Worm (Caenorhabditis elegans) whole organism, late embryonic: ENCODE results near the gene cul-5.

Experiments
- C08G9.2 ChIP-seq: sonication (generic microtip); optimal IDR thresholded peaks from 2 replicates; lab custom pipeline; 2016; ENCODE audit warnings: mild to moderate bottlenecking, missing genetic modification characterization, moderate library complexity, missing compliant biosample characterization
- F13H6.1 ChIP-seq: sonication (generic microtip); optimal IDR thresholded peaks from 2 replicates; lab custom pipeline; 2016; ENCODE audit warnings: missing genetic modification characterization, missing compliant biosample characterization
- K09A11.1 ChIP-seq: sonication (generic microtip); optimal IDR thresholded peaks from 2 replicates; lab custom pipeline; 2017; ENCODE audit warnings: antibody characterized with exemption, mild to moderate bottlenecking, missing genetic modification characterization, missing compliant biosample characterization; ENCODE audit not compliant: insufficient read depth
- ceh-14 ChIP-seq: sonication (generic microtip); optimal IDR thresholded peaks from 2 replicates; lab custom pipeline; 2016; ENCODE audit warnings: missing genotype, missing genetic modification characterization, missing compliant biosample characterization
- ceh-18 ChIP-seq: sonication (generic microtip); optimal IDR thresholded peaks from 2 replicates; lab custom pipeline; 2016; ENCODE audit warnings: missing genetic modification characterization, missing compliant biosample characterization
- ceh-19 ChIP-seq: fragments of 200-800 bp; sonication (Bioruptor generic); optimal IDR thresholded peaks from 2 replicates; lab custom pipeline; 2018; ENCODE audit warnings: mild to moderate bottlenecking, missing genetic modification characterization, missing compliant biosample characterization
- ceh-2 ChIP-seq: sonication (generic microtip); optimal IDR thresholded peaks from 2 replicates; lab custom pipeline; 2016; ENCODE audit warnings: missing genotype, missing genetic modification characterization, missing compliant biosample characterization
- ceh-22 ChIP-seq: sonication (generic microtip); optimal IDR thresholded peaks from 2 replicates; lab custom pipeline; 2017; ENCODE audit warnings: missing biosample characterization, missing genetic modification characterization
- ceh-24 ChIP-seq: sonication (generic microtip); optimal IDR thresholded peaks from 2 replicates; lab custom pipeline; 2016; ENCODE audit warnings: mild to moderate bottlenecking, missing genetic modification characterization, missing compliant biosample characterization
- ceh-30 ChIP-seq: fragments of 150-350 bp; optimal IDR thresholded peaks from 2 replicates; lab custom pipeline; 2014; ENCODE audit warnings: missing biosample characterization, missing genetic modification characterization
- ceh-31 ChIP-seq: sonication (generic microtip); optimal IDR thresholded peaks from 2 replicates; lab custom pipeline; 2016; ENCODE audit warnings: missing genetic modification characterization, missing compliant biosample characterization
- ceh-34 ChIP-seq: sonication (generic microtip); optimal IDR thresholded peaks from 2 replicates; lab custom pipeline; 2016; ENCODE audit warnings: mild to moderate bottlenecking, missing genetic modification characterization, missing compliant biosample characterization
- ceh-45 ChIP-seq: fragments of 200-800 bp; sonication (Bioruptor generic); IDR thresholded peaks from 2 replicates; pipeline ENCODE4 v1.3.6; 2022; ENCODE audit warnings: missing genetic modification reagents, missing genetic modification characterization, missing compliant biosample characterization
- ceh-48 ChIP-seq: sonication (generic microtip); optimal IDR thresholded peaks from 2 replicates; lab custom pipeline; 2016; ENCODE audit warnings: missing genetic modification characterization, inconsistent platforms, missing compliant biosample characterization
- ceh-6 ChIP-seq: fragments of 200-800 bp; sonication (Bioruptor generic); optimal IDR thresholded peaks from 2 replicates; lab custom pipeline; 2018; ENCODE audit warnings: mild to moderate bottlenecking, missing genetic modification characterization, missing compliant biosample characterization
- ceh-9 ChIP-seq: sonication (generic microtip); optimal IDR thresholded peaks from 2 replicates; lab custom pipeline; 2016; ENCODE audit warnings: mild to moderate bottlenecking, missing genetic modification characterization, inconsistent platforms, missing compliant biosample characterization
- dve-1 ChIP-seq: sonication (generic microtip); optimal IDR thresholded peaks from 2 replicates; lab custom pipeline; 2017; ENCODE audit warnings: antibody characterized with exemption, mild to moderate bottlenecking, missing genetic modification characterization, missing compliant biosample characterization
- elt-2 ChIP-seq: sonication (generic microtip); optimal IDR thresholded peaks from 2 replicates; lab custom pipeline; 2016; ENCODE audit warnings: missing genetic modification reagents, missing genetic modification characterization, missing compliant biosample characterization
- elt-4 ChIP-seq: sonication (generic microtip); optimal IDR thresholded peaks from 2 replicates; lab custom pipeline; 2016; ENCODE audit warnings: missing genetic modification characterization, missing compliant biosample characterization
- fkh-10 ChIP-seq: fragments of 150-350 bp; optimal IDR thresholded peaks from 2 replicates; lab custom pipeline; 2014; ENCODE audit warnings: missing biosample characterization, missing genetic modification reagents, missing genetic modification characterization
- fkh-6 ChIP-seq: sonication (generic microtip); optimal IDR thresholded peaks from 2 replicates; lab custom pipeline; 2016; ENCODE audit warnings: missing genetic modification characterization, missing compliant biosample characterization
- gmeb-2 ChIP-seq: sonication (generic microtip); optimal IDR thresholded peaks from 2 replicates; lab custom pipeline; 2016; ENCODE audit warnings: missing genetic modification characterization, inconsistent platforms, missing compliant biosample characterization
- hlh-13 ChIP-seq: fragments of 200-800 bp; sonication (Bioruptor generic); optimal IDR thresholded peaks from 2 replicates; lab custom pipeline; 2018; ENCODE audit warnings: mild to moderate bottlenecking, missing genetic modification characterization, missing compliant biosample characterization
- lim-6 ChIP-seq: sonication (generic microtip); optimal IDR thresholded peaks from 2 replicates; lab custom pipeline; 2016; ENCODE audit warnings: missing genetic modification characterization, missing compliant biosample characterization
- lin-11 ChIP-seq: fragments of 200-800 bp; sonication (Bioruptor generic); optimal IDR thresholded peaks from 2 replicates; lab custom pipeline; 2018; ENCODE audit warnings: mild to moderate bottlenecking, missing genetic modification characterization, missing compliant biosample characterization
- madf-2 ChIP-seq: sonication (generic microtip); optimal IDR thresholded peaks from 2 replicates; lab custom pipeline; 2017; ENCODE audit warnings: missing genetic modification characterization, missing compliant biosample characterization
- nhr-11 ChIP-seq: fragments of 150-350 bp; optimal IDR thresholded peaks from 2 replicates; lab custom pipeline; 2014; ENCODE audit warnings: missing biosample characterization, missing genetic modification characterization
- odd-2 ChIP-seq: sonication (generic microtip); optimal IDR thresholded peaks from 2 replicates; lab custom pipeline; 2017; ENCODE audit warnings: antibody characterized with exemption, mild to moderate bottlenecking, missing genetic modification characterization, missing compliant biosample characterization
- pag-3 ChIP-seq: sonication (generic microtip); optimal IDR thresholded peaks from 2 replicates; lab custom pipeline; 2016; ENCODE audit warnings: missing compliant biosample characterization, missing genetic modification characterization, borderline replicate concordance
- pax-1 ChIP-seq: fragments of 150-350 bp; optimal IDR thresholded peaks from 2 replicates; lab custom pipeline; 2014; ENCODE audit warnings: missing biosample characterization, missing genetic modification characterization
- pha-2 ChIP-seq: sonication (generic microtip); optimal IDR thresholded peaks from 2 replicates; lab custom pipeline; 2017; ENCODE audit warnings: mild to moderate bottlenecking, missing genetic modification characterization, missing compliant biosample characterization
- pha-4 ChIP-seq: fragments of 150-350 bp; optimal IDR thresholded peaks from 2 replicates; lab custom pipeline; 2018; ENCODE audit warnings: missing biosample characterization, missing genetic modification reagents, missing genetic modification characterization
- ref-2 ChIP-seq: sonication (generic microtip); optimal IDR thresholded peaks from 2 replicates; lab custom pipeline; 2016; ENCODE audit warnings: missing genetic modification characterization, missing compliant biosample characterization
- sdc-2 ChIP-seq: sonication (generic microtip); optimal IDR thresholded peaks from 2 replicates; lab custom pipeline; 2016; ENCODE audit warnings: missing genotype, missing genetic modification characterization, missing compliant biosample characterization
- tbx-2 ChIP-seq: sonication (generic microtip); optimal IDR thresholded peaks from 2 replicates; lab custom pipeline; 2016; ENCODE audit warnings: missing genetic modification characterization, missing compliant biosample characterization
- tbx-7 ChIP-seq: sonication (generic microtip); optimal IDR thresholded peaks from 2 replicates; lab custom pipeline; 2016; ENCODE audit warnings: missing genotype, missing genetic modification characterization, missing compliant biosample characterization
- ttx-3 ChIP-seq: sonication (generic microtip); optimal IDR thresholded peaks from 2 replicates; lab custom pipeline; 2016; ENCODE audit warnings: missing genetic modification reagents, missing genetic modification characterization, missing compliant biosample characterization
- unc-42 ChIP-seq: sonication (generic microtip); optimal IDR thresholded peaks from 2 replicates; lab custom pipeline; 2016; ENCODE audit warnings: missing genotype, missing genetic modification characterization, missing compliant biosample characterization
- unc-55 ChIP-seq: sonication (generic microtip); optimal IDR thresholded peaks from 2 replicates; lab custom pipeline; 2017; ENCODE audit warnings: missing biosample characterization, missing genetic modification reagents, missing genetic modification characterization
- unc-86 ChIP-seq: sonication (generic microtip); optimal IDR thresholded peaks from 2 replicates; lab custom pipeline; 2016; ENCODE audit warnings: missing genetic modification characterization, missing compliant biosample characterization

Gene cul-5

DNA sequence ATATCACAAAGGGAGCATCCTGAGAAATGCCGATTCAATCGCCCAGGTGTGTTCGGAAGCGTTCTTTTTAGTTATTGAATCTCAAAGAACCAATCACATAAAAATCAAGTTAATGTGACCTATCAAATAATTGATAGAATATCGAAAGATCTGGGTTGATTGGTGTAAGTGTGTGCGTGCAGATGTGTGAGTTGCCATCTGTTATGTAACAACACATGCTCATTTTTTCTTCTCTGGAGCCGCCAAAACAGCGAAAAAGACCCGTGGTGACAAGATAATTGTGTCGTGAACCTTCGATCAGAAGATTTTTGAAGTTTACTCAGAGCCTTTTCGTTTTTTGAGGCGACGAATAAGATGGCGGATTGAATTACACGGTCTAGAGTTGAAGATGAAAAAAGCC, 32.5 kb upstream of the cul-5 start:
- TF ChIP-seq lim-6 = no peak
- TF ChIP-seq K09A11.1 (tag; lab: Kevin White, UChicago) = no peak
- no peak for TF ChIP-seq dve-1 (tag; lab: Kevin White, UChicago)
- TF ChIP-seq ceh-18 (tag; lab: Kevin White, UChicago) = peak; percentile 60

DNA sequence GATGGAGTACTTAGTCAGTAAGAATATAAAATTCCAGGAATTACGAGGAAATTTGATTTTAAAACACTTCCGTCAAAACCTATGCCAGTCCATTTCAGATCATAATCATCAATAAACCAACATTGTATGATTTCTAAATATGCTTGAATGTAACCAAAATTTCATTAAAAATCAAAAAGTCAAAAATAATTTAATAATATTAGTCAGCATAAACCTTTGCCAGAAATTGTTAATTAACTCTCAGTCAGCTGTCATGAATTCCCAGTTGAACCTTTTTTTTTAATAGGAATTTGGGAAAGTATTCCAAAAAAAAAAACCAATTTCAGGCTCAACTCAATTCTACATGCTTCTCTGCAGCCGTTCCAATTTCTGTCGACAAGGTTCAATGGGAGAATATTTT, 31.0 kb upstream of the cul-5 start, which contains the start of gene srsx-26:
Gene srsx-26, plus strand, starts transcription at position 301 of the 400 bp plus-strand sequence.
- TF ChIP-seq ceh-31 (no peak), ceh-2 (no peak), ceh-19 (no peak), unc-42 (tag; lab: Kevin White, UChicago) (no peak), ceh-22 (tag; lab: Kevin White, UChicago) (no peak), lin-11 (tag; lab: Kevin White, UChicago) (no peak), pha-2 (tag; lab: Kevin White, UChicago) (no peak), lim-6 (no peak)
- TF ChIP-seq, all 69 proteins: peak for 0

DNA sequence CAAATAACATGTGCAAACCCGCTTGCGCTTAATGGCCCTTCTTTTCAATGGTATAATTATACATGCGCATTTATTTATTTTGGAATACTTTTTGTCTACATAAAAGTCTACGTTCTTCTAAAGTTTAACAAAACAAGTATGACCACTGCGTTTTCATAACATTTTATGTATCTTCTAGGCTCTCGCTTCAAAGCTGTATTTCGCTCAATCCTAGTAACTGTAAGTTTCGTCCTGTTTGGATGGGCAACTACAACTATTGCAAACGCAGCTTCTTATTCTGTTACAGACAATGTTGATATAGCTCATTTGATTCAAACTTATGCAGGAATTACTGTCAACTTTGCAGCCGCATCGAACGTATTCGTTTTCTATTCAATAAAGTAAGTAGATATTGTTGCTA, 29.6 kb upstream of the cul-5 start, which contains the start of gene srsx-27:
Gene srsx-27, plus strand, starts transcription at position 301 of the 400 bp plus-strand sequence.
- no peak for TF ChIP-seq unc-55
- TF ChIP-seq ref-2 (tag; lab: Kevin White, UChicago) = no peak
- no peak for TF ChIP-seq pax-1 (tag; lab: Kevin White, UChicago)
- no peak for TF ChIP-seq elt-2 (tag; lab: Kevin White, UChicago)
- no peak for TF ChIP-seq ceh-45 (GFP tag; lab: Robert Waterston, UW)
- no peak for TF ChIP-seq madf-2 (tag; lab: Kevin White, UChicago)
- no peak for TF ChIP-seq ceh-14 (tag; lab: Kevin White, UChicago)
- TF ChIP-seq pha-4 (tag; lab: Kevin White, UChicago) = no peak
- TF ChIP-seq tbx-2 (tag; lab: Kevin White, UChicago) = no peak
- TF ChIP-seq C08G9.2 (tag; lab: Kevin White, UChicago) = no peak

DNA sequence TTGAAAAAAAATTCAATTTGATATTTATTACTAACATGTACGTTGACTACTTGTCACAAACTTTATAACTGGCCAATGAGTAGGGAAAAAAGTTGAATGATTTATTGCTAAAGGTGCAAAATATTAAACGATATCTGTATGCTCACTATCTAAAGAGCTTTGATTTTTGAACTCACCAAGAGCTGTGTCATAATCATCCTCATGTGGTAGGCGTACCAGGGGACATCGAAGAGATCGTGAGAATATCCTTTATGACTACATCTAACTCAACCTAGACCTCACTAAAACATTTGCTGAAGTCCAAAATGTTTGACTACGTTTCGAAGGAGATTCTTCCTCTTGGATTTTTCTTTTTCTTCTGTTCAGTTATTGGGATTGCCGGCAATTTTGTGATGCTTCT, 27.1 kb upstream of the cul-5 start, which contains the start of gene srsx-28:
Gene srsx-28, plus strand, starts transcription at position 301 of the 400 bp plus-strand sequence.
- TF ChIP-seq hlh-13 (GFP tag; lab: Kevin White, UChicago) (no peak), nhr-11 (tag; lab: Kevin White, UChicago) (no peak), odd-2 (no peak), gmeb-2 (no peak), lin-11 (tag; lab: Kevin White, UChicago) (no peak), elt-4 (tag; lab: Kevin White, UChicago) (no peak), unc-86 (tag; lab: Kevin White, UChicago) (no peak), dve-1 (tag; lab: Kevin White, UChicago) (no peak), F13H6.1 (no peak), ceh-24 (no peak), ttx-3 (tag; lab: Kevin White, UChicago) (no peak)
- TF ChIP-seq, all 69 proteins: peak for 0

DNA sequence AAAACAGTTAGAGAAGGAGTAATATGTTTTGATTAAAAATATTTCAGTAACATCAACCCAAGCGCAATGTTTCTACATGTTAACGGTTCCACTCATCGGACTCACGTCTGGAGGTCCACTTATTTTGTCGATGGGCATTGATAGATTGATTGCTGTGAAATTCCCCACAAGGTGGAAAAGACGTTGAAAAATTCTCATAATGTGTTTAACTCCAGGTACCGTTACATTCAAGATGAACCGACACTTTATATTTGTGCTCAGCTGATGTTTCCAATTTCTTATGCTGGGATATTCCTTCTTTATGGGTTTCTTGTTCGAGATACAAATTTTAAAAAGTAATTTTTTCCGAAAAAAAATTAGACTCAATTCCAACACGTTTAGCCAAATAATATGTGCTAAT, 26.3 kb upstream of the cul-5 start:
- TF ChIP-seq fkh-6 = no peak
- TF ChIP-seq gmeb-2 = no peak
- TF ChIP-seq pag-3 = no peak
- TF ChIP-seq madf-2 (tag; lab: Kevin White, UChicago) = no peak
- no peak for TF ChIP-seq ceh-24
- no peak for TF ChIP-seq ceh-6 (GFP tag; lab: Kevin White, UChicago)
- no peak for TF ChIP-seq ceh-30
- no peak for TF ChIP-seq fkh-10 (GFP tag; lab: Kevin White, UChicago)
- no peak for TF ChIP-seq sdc-2
- TF ChIP-seq ceh-48 = no peak
- TF ChIP-seq unc-55 = no peak
- no peak for TF ChIP-seq pha-4 (tag; lab: Kevin White, UChicago)
- no peak for TF ChIP-seq tbx-7 (tag; lab: Kevin White, UChicago)
- TF ChIP-seq ceh-34 = no peak
- no peak for TF ChIP-seq ceh-9
